Fruit fly (Drosophila melanogaster): Measurements from ENCODE around the gene Saf6.

Saf6 gene

DNA sequence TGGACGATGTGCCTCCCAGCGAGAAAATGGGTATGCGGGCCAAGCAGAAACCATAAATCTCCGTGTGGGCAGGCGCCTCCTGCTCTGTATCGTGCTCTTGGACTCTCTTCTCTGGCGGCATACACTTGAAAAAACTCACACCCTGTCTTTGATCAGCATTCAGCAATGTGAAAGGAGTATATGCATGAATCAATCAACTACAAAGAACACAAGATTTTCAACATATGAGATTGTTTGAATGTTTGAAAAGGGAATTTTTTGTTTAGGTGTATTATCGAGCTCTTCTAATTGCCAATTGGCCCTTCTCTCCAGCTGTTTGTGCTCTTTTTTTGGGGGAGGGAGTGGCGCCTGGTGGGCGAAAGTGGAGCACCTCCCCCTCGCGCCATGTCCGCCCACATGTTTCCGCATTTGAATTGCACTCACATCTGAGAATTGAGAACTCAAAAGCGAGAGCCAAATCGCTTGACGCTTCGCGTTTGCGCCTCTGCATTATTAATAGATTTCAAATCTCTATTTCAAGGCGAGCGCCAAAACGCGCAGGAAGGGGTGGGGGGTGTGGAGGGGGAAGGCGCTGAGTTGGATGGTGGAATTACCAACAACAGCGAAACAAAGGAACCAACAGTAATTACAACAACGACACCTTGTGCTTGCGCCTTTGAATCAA lies 29.7 kb upstream of the Saf6 start (continued):
- peak; percentile 88 for TF ChIP-seq tap (tag; optimal IDR thresholded peaks at IDR 0.05)
- peak; percentile 84 for TF ChIP-seq Hr3 (GFP tag; optimal IDR thresholded peaks at IDR 0.05)
- TF ChIP-seq gfzf (GFP tag; optimal IDR thresholded peaks at IDR 0.05): no peak
- no peak for TF ChIP-seq yki (optimal IDR thresholded peaks at IDR 0.05)
- peak; percentile 86 for TF ChIP-seq ara (GFP tag; IDR thresholded peaks at IDR 0.05)
- peak; percentile 88 for TF ChIP-seq Rx (GFP tag; IDR thresholded peaks at IDR 0.05)
- no peak for TF ChIP-seq TFAM (GFP tag; optimal IDR thresholded peaks at IDR 0.05)
- peak; percentile 82 for TF ChIP-seq CG17612 (GFP tag; IDR thresholded peaks at IDR 0.05)
- no peak for TF ChIP-seq CG42726 (GFP tag; IDR thresholded peaks at IDR 0.05; ENCODE audit: partially characterized antibody)
- peak; percentile 99 for TF ChIP-seq Med (GFP tag)
- peak; percentile 6 for TF ChIP-seq pzg (GFP tag; optimal IDR thresholded peaks at IDR 0.05)
- TF ChIP-seq Ets65A (GFP tag): peak; percentile 98
- peak; percentile 86 for TF ChIP-seq bcd (GFP tag; optimal IDR thresholded peaks at IDR 0.05)
- TF ChIP-seq Bgb (GFP tag; IDR thresholded peaks at IDR 0.05; ENCODE audit: partially characterized antibody): no peak
- peak; percentile 89 for TF ChIP-seq ind (GFP tag; optimal IDR thresholded peaks at IDR 0.05)
- TF ChIP-seq Hr39 (optimal IDR thresholded peaks at IDR 0.05): no peak
- peak; percentile 88 for TF ChIP-seq CG14667 (GFP tag; IDR thresholded peaks at IDR 0.05)
- TF ChIP-seq CG4730 (GFP tag; IDR thresholded peaks at IDR 0.05): peak; percentile 85
- peak; percentile 7 for TF ChIP-seq CG17912 (GFP tag; optimal IDR thresholded peaks at IDR 0.05)
- peak; percentile 82 for TF ChIP-seq caup (GFP tag; optimal IDR thresholded peaks at IDR 0.05; ENCODE audit: severe bottlenecking)
- peak; percentile 80; the same call in 1 of the 2 replicates for TF ChIP-seq CG31224 (GFP tag; IDR thresholded peaks at IDR 0.05)
- TF ChIP-seq kah (GFP tag; optimal IDR thresholded peaks at IDR 0.05): peak; percentile 56
- TF ChIP-seq Kr (GFP tag; optimal IDR thresholded peaks at IDR 0.05): no peak
- no peak for TF ChIP-seq CG13287 (GFP tag; IDR thresholded peaks at IDR 0.05; ENCODE audit: partially characterized antibody)
- TF ChIP-seq ken (GFP tag; IDR thresholded peaks at IDR 0.05): peak; percentile 90
- TF ChIP-seq CG10431 (GFP tag; optimal IDR thresholded peaks at IDR 0.05): peak; percentile 40
- no peak for TF ChIP-seq Dfd (GFP tag; optimal IDR thresholded peaks at IDR 0.05)
- peak; percentile 80 for TF ChIP-seq CG6272 (GFP tag; IDR thresholded peaks at IDR 0.05)
- peak; percentile 86 for TF ChIP-seq az2 (GFP tag; optimal IDR thresholded peaks at IDR 0.05)
- TF ChIP-seq CG18011 (GFP tag; optimal IDR thresholded peaks at IDR 0.05): peak; percentile 68
- peak; percentile 84 for TF ChIP-seq CG17568 (GFP tag; optimal IDR thresholded peaks at IDR 0.05)
- TF ChIP-seq CG17385 (GFP tag; optimal IDR thresholded peaks at IDR 0.05): peak; percentile 84
- peak; percentile 7 for TF ChIP-seq Lhr (GFP tag; optimal IDR thresholded peaks at IDR 0.05)
- peak; percentile 77 for TF ChIP-seq Nf-YC (tag; optimal IDR thresholded peaks at IDR 0.05)
- peak; percentile 82 for TF ChIP-seq CG13296 (GFP tag; optimal IDR thresholded peaks at IDR 0.05)
- peak; percentile 83 for TF ChIP-seq scrt (GFP tag; optimal IDR thresholded peaks at IDR 0.05)
- TF ChIP-seq gro (GFP tag; optimal IDR thresholded peaks at IDR 0.05): peak; percentile 69
- TF ChIP-seq Drgx (GFP tag; IDR thresholded peaks at IDR 0.05): peak; percentile 90
- TF ChIP-seq NK7.1 (GFP tag; optimal IDR thresholded peaks at IDR 0.05): peak; percentile 83
- peak; percentile 80 for TF ChIP-seq dm (GFP tag; optimal IDR thresholded peaks at IDR 0.05)
- peak; percentile 81 for TF ChIP-seq seq (GFP tag; IDR thresholded peaks at IDR 0.05)
- TF ChIP-seq vvl (GFP tag; IDR thresholded peaks at IDR 0.05): peak; percentile 95
- TF ChIP-seq ase (GFP tag; IDR thresholded peaks at IDR 0.05): peak; percentile 91
- TF ChIP-seq H2.0 (GFP tag; IDR thresholded peaks at IDR 0.05): peak; percentile 92
- peak; percentile 55 for TF ChIP-seq CG14710 (tag; optimal IDR thresholded peaks at IDR 0.05)
- TF ChIP-seq sna (GFP tag; IDR thresholded peaks at IDR 0.05; ENCODE audit: partially characterized antibody): no peak
- peak; percentile 75 for TF ChIP-seq CG1602 (GFP tag; optimal IDR thresholded peaks at IDR 0.05)
- TF ChIP-seq row (GFP tag; IDR thresholded peaks at IDR 0.05): peak; percentile 93
- peak; percentile 73 for TF ChIP-seq CG8388 (GFP tag; optimal IDR thresholded peaks at IDR 0.05)
- peak; percentile 71 for TF ChIP-seq nerfin-1 (tag; optimal IDR thresholded peaks at IDR 0.05)
- TF ChIP-seq salm (tag; optimal IDR thresholded peaks at IDR 0.05): peak; percentile 59
